Worm (Caenorhabditis elegans) whole organism, mixed stage, embryonic: ENCODE data around the gene clc-3.
A peak's percentile ranks its signal among the peaks of the same experiment; 100 is the strongest.

Source experiments
- bed-3 ChIP-seq: fragments of 200-800 bp; sonication (Bioruptor generic); optimal IDR thresholded peaks from 3 replicates; lab custom pipeline; 2018; ENCODE audit warnings: mild to moderate bottlenecking, missing genetic modification characterization, moderate library complexity, missing compliant biosample characterization
- ceh-39 ChIP-seq: fragments of 150-350 bp; optimal IDR thresholded peaks from 2 replicates; lab custom pipeline; 2014; ENCODE audit warnings: missing biosample characterization, missing genetic modification characterization
- ceh-43 ChIP-seq: fragments of 200-800 bp; sonication (Bioruptor generic); optimal IDR thresholded peaks from 2 replicates; lab custom pipeline; 2018; ENCODE audit warnings: mild to moderate bottlenecking, missing genetic modification characterization, moderate library complexity, missing compliant biosample characterization
- ceh-83 ChIP-seq: fragments of 200-800 bp; sonication (Bioruptor generic); optimal IDR thresholded peaks from 2 replicates; lab custom pipeline; 2018; ENCODE audit warnings: mild to moderate bottlenecking, missing genetic modification characterization, missing compliant biosample characterization
- ces-1 ChIP-seq: fragments of 150-350 bp; optimal IDR thresholded peaks from 2 replicates; lab custom pipeline; 2014; ENCODE audit warnings: missing biosample characterization, missing genetic modification reagents, missing genetic modification characterization
- cnd-1 ChIP-seq: fragments of 200-800 bp; sonication (Bioruptor generic); optimal IDR thresholded peaks from 2 replicates; lab custom pipeline; 2018; ENCODE audit warnings: mild to moderate bottlenecking, missing genetic modification characterization, missing compliant biosample characterization
- drap-1 ChIP-seq: fragments of 200-800 bp; sonication (Bioruptor generic); optimal IDR thresholded peaks from 3 replicates; lab custom pipeline; 2018; ENCODE audit warnings: mild to moderate bottlenecking, missing genetic modification characterization, missing compliant biosample characterization
- elt-1 ChIP-seq: sonication (generic microtip); optimal IDR thresholded peaks from 2 replicates; lab custom pipeline; 2017; ENCODE audit warnings: missing genetic modification characterization, mild to moderate bottlenecking, missing compliant biosample characterization, antibody characterized with exemption, moderate library complexity, borderline replicate concordance; ENCODE audit not compliant: insufficient read depth
- ham-2 ChIP-seq: fragments of 200-800 bp; sonication (Bioruptor generic); optimal IDR thresholded peaks from 2 replicates; lab custom pipeline; 2018; ENCODE audit warnings: mild to moderate bottlenecking, missing genetic modification characterization, missing compliant biosample characterization
- hlh-1 ChIP-seq: fragments of 150-350 bp; optimal IDR thresholded peaks from 2 replicates; lab custom pipeline; 2014; ENCODE audit warnings: missing biosample characterization, missing genetic modification reagents, missing genetic modification characterization
- lsy-2 ChIP-seq: fragments of 150-350 bp; optimal IDR thresholded peaks from 2 replicates; lab custom pipeline; 2014; ENCODE audit warnings: missing biosample characterization, missing genetic modification characterization
- mab-5 ChIP-seq: fragments of 150-350 bp; optimal IDR thresholded peaks from 2 replicates; lab custom pipeline; 2014; ENCODE audit warnings: missing biosample characterization, missing genetic modification characterization
- mep-1 ChIP-seq: fragments of 150-350 bp; optimal IDR thresholded peaks from 2 replicates; lab custom pipeline; 2017; ENCODE audit warnings: missing biosample characterization, missing genetic modification reagents, missing genetic modification characterization, inconsistent platforms
- mls-2 ChIP-seq: sonication (generic microtip); optimal IDR thresholded peaks from 2 replicates; lab custom pipeline; 2016; ENCODE audit warnings: mild to moderate bottlenecking, missing genetic modification characterization, moderate library complexity, missing compliant biosample characterization
- nhr-2 ChIP-seq: fragments of 150-350 bp; optimal IDR thresholded peaks from 2 replicates; lab custom pipeline; 2014; ENCODE audit warnings: missing biosample characterization, missing genetic modification characterization
- nhr-237 ChIP-seq: fragments of 150-350 bp; optimal IDR thresholded peaks from 2 replicates; lab custom pipeline; 2014; ENCODE audit warnings: missing biosample characterization, missing genetic modification characterization
- nhr-28 ChIP-seq: fragments of 150-350 bp; optimal IDR thresholded peaks from 2 replicates; lab custom pipeline; 2014; ENCODE audit warnings: missing biosample characterization, missing genetic modification characterization
- pha-4 ChIP-seq: fragments of 150-350 bp; optimal IDR thresholded peaks from 2 replicates; lab custom pipeline; 2018; ENCODE audit warnings: missing biosample characterization, missing genetic modification reagents, missing genetic modification characterization
- sem-2 ChIP-seq: fragments of 200-800 bp; sonication (Bioruptor generic); optimal IDR thresholded peaks from 2 replicates; lab custom pipeline; 2018; ENCODE audit warnings: mild to moderate bottlenecking, missing genetic modification characterization, missing compliant biosample characterization
- snpc-4 ChIP-seq: fragments of 150-350 bp; optimal IDR thresholded peaks from 2 replicates; lab custom pipeline; 2014; ENCODE audit warnings: missing biosample characterization, missing genetic modification characterization
- sptf-1 ChIP-seq: sonication (generic microtip); optimal IDR thresholded peaks from 2 replicates; lab custom pipeline; 2017; ENCODE audit warnings: mild to moderate bottlenecking, missing genetic modification characterization, moderate library complexity, missing compliant biosample characterization
- tbx-8 ChIP-seq: fragments of 200-800 bp; sonication (Bioruptor generic); optimal IDR thresholded peaks from 2 replicates; lab custom pipeline; 2018; ENCODE audit warnings: mild to moderate bottlenecking, missing genetic modification characterization, moderate library complexity, missing compliant biosample characterization
- unc-120 ChIP-seq: sonication (generic microtip); optimal IDR thresholded peaks from 2 replicates; lab custom pipeline; 2017; ENCODE audit warnings: missing genetic modification characterization, missing compliant biosample characterization; ENCODE audit not compliant: poor library complexity, severe bottlenecking
- unc-39 ChIP-seq: fragments of 150-350 bp; optimal IDR thresholded peaks from 2 replicates; lab custom pipeline; 2014; ENCODE audit warnings: missing biosample characterization, missing genetic modification characterization
- unc-62 ChIP-seq: fragments of 150-350 bp; optimal IDR thresholded peaks from 2 replicates; lab custom pipeline; 2014; ENCODE audit warnings: missing biosample characterization, missing genetic modification reagents, missing genetic modification characterization
- zip-8 ChIP-seq: fragments of 150-350 bp; optimal IDR thresholded peaks from 2 replicates; lab custom pipeline; 2014; ENCODE audit warnings: missing biosample characterization, missing genetic modification characterization
- ztf-11 ChIP-seq: fragments of 150-350 bp; optimal IDR thresholded peaks from 2 replicates; lab custom pipeline; 2014; ENCODE audit warnings: missing biosample characterization, missing genetic modification characterization

The clc-3 gene

DNA sequence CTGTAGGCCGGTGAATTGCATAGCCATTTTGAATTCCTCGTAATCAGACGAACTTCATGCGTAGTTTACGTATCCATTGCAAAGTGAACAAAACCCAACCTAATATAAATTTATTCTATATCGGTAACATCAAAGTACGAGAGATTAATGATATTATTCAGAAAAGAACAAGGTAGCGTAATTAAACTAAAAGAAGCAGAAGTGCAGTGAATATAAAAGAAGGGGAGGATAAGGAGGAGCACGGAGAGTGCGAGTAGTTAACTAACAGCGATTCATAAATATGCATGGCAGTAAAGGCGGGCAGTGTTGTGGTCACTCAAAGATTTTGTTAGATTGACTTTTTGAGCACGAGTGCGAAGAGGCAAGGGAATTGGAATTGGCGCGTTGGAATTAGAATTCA is at the start of gene clc-3:
clc-3 (minus strand) TSS at position 101 of the 400 bp plus-strand sequence.
- TF ChIP-seq ces-1 (GFP tag; lab: Kevin White, UChicago) (peak; percentile 18), nhr-2 (tag; lab: Kevin White, UChicago) (no peak)

DNA sequence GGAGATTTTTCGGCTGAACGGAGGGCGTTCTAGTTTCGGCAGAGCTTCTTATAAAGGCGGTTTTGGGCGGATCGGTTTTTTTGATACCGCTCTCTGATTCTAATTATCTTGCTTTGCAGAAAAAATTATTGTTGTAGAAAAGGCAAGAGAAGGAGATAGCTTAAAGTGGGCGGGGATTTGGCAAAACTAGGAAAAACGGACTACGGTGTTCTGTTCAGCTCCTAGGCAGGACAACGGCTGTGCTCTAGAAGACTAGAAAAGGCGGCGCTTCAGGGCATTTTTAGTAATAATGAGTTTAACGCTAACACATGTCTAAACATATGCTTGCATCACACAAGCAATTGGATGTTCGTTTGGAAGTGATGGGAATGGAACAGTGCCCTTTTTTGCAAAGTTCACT is 44.5 kb upstream of the clc-3 start, which contains the start of gene C04F6.7:
C04F6.7 (minus strand) TSS at position 101 of the 400 bp plus-strand sequence.
- TF ChIP-seq mab-5 (no peak), ceh-43 (no peak), pha-4 (tag; lab: Kevin White, UChicago) (no peak), lsy-2 (tag; lab: Kevin White, UChicago) (no peak), drap-1 (GFP tag; lab: Kevin White, UChicago) (no peak), mls-2 (tag; lab: Kevin White, UChicago) (no peak), ham-2 (GFP tag; lab: Kevin White, UChicago) (no peak), ztf-11 (tag; lab: Kevin White, UChicago) (no peak), ceh-83 (GFP tag; lab: Kevin White, UChicago) (no peak), sem-2 (GFP tag; lab: Kevin White, UChicago) (no peak), nhr-28 (tag; lab: Kevin White, UChicago) (no peak), tbx-8 (GFP tag; lab: Kevin White, UChicago) (no peak), unc-120 (tag; lab: Kevin White, UChicago) (no peak)

DNA sequence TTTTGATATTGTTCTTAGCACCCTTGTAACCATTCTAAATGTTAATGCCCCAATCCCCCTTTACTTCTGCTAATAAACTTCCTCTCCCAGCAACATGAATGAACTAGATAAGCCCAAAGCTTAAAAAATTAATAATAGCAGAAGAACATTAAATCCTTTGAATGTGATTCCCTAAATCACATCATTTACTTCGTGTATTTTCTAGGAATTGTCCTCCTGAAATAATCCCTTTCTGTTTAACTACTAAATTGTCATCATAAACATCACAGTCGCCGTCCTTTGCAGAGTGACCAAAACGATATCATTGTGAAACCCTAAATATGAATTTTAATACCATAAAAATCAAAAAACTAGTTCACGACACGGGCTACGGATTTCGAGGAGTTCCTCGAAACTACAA is 41.5 kb upstream of the clc-3 start:
- no peak for TF ChIP-seq cnd-1 (tag; lab: Kevin White, UChicago)
- TF ChIP-seq pha-4 (tag; lab: Kevin White, UChicago) = no peak
- TF ChIP-seq lsy-2 (tag; lab: Kevin White, UChicago) = no peak
- TF ChIP-seq zip-8 (tag; lab: Kevin White, UChicago) = no peak
- TF ChIP-seq ceh-83 (GFP tag; lab: Kevin White, UChicago) = no peak

ce11 chrX:3414660-3415144 is 40.2 kb upstream of the clc-3 start, which contains the start of gene dhs-27:
TSS of gene dhs-27 (minus strand) at chrX:3414710.
- TF ChIP-seq ham-2 (GFP tag; lab: Kevin White, UChicago) (peak; percentile 45), snpc-4 (tag; lab: Kevin White, UChicago) (no peak), drap-1 (GFP tag; lab: Kevin White, UChicago) (no peak), bed-3 (no peak), unc-39 (no peak), elt-1 (tag; lab: Kevin White, UChicago) (peak; percentile 4)

DNA sequence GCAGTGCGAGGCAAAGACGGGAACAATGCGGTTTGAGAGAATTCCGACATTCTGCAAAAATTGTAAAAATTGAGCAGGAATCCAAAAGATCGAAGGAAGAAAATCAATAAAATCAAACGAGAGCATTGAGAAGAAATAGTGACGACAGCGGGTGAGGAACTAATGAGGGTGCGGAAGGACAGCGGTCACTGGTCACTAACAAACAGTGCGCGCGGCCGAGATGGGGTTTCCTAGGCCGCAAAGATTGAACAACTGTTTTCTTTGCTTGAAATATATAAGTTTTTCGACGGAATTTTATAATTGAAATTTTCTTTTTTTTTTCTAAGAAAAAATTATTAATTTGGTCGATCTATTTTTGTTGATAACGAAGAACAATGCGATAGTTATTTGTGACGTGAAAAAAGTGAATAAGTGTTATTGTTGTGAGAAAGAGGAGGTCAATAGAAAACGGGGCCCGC is 37.1 kb upstream of the clc-3 start, which contains the start of gene unc-78:
unc-78 (minus strand) TSS at position 51 of the 458 bp plus-strand sequence.
- TF ChIP-seq mep-1 = no peak
- TF ChIP-seq lsy-2 (tag; lab: Kevin White, UChicago) = no peak
- TF ChIP-seq ces-1 (GFP tag; lab: Kevin White, UChicago) = no peak
- no peak for TF ChIP-seq sptf-1
- TF ChIP-seq cnd-1 (tag; lab: Kevin White, UChicago) = no peak
- TF ChIP-seq pha-4 (tag; lab: Kevin White, UChicago) = no peak
- TF ChIP-seq hlh-1 (tag; lab: Kevin White, UChicago) = peak; percentile 9
- TF ChIP-seq, all 35 proteins: peak for 1

- TF ChIP-seq unc-39 (no peak), nhr-237 (tag; lab: Kevin White, UChicago) (no peak), unc-62 (GFP tag; lab: Kevin White, UChicago) (no peak), hlh-1 (tag; lab: Kevin White, UChicago) (no peak), mep-1 (no peak), drap-1 (GFP tag; lab: Kevin White, UChicago) (no peak), ceh-39 (no peak)
- TF ChIP-seq, all 35 proteins: peak for 0
Observed at ce11 chrX:3408717-3409303, 34.3 kb upstream of the clc-3 start.
